Worm (Caenorhabditis elegans) whole organism, early embryonic: ENCODE data around the gene fbxa-154.

Experiments
- ama-1 ChIP-seq: fragments of 150-350 bp; optimal IDR thresholded peaks from 2 replicates; lab custom pipeline; 2014
- flt-1 ChIP-seq: fragments of 200-800 bp; sonication (Bioruptor generic); IDR thresholded peaks from 2 replicates; pipeline ENCODE4 v1.3.6; 2022; ENCODE audit warnings: missing genetic modification characterization, missing compliant biosample characterization
- hmbx-1 ChIP-seq: sonication (generic microtip); optimal IDR thresholded peaks from 2 replicates; lab custom pipeline; 2016; ENCODE audit warnings: mild to moderate bottlenecking, missing genetic modification characterization, missing compliant biosample characterization
- hnd-1 ChIP-seq: sonication (generic microtip); optimal IDR thresholded peaks from 2 replicates; lab custom pipeline; 2016; ENCODE audit warnings: missing genetic modification characterization, missing compliant biosample characterization

- no peak for TF ChIP-seq hnd-1
- no peak for TF ChIP-seq ama-1 (lab: Kevin White, UChicago)
- TF ChIP-seq flt-1 (GFP tag; lab: Robert Waterston, UW), result no peak
- no peak for TF ChIP-seq hmbx-1 (tag; lab: Kevin White, UChicago)
Measured at ce11 chrV:15625561-15625960, 20.6 kb upstream of the fbxa-154 start, which contains the start of gene C55A1.11.
